Worm (Caenorhabditis elegans) whole organism, late embryonic: ENCODE measurements around the gene Y47D7A.17.

Source experiments
- F13H6.1 ChIP-seq: sonication (generic microtip); optimal IDR thresholded peaks from 2 replicates; lab custom pipeline; 2016; ENCODE audit warnings: missing genetic modification characterization, missing compliant biosample characterization
- K02D7.2 ChIP-seq: sonication (generic microtip); optimal IDR thresholded peaks from 2 replicates; lab custom pipeline; 2017; ENCODE audit warnings: mild to moderate bottlenecking, missing genetic modification characterization, missing compliant biosample characterization
- ama-1 ChIP-seq: fragments of 150-350 bp; optimal IDR thresholded peaks from 2 replicates; lab custom pipeline; 2014
- eyg-1 ChIP-seq: sonication (generic microtip); optimal IDR thresholded peaks from 2 replicates; lab custom pipeline; 2016; ENCODE audit warnings: missing genotype, missing genetic modification characterization, missing compliant biosample characterization
- hlh-15 ChIP-seq: sonication (generic microtip); optimal IDR thresholded peaks from 2 replicates; lab custom pipeline; 2016; ENCODE audit warnings: missing genetic modification characterization, missing compliant biosample characterization
- hlh-30 ChIP-seq: sonication (generic microtip); optimal IDR thresholded peaks from 2 replicates; lab custom pipeline; 2017; ENCODE audit warnings: antibody characterized with exemption, missing genetic modification characterization, missing compliant biosample characterization; ENCODE audit not compliant: insufficient read depth
- nhr-232 ChIP-seq: sonication (generic microtip); optimal IDR thresholded peaks from 2 replicates; lab custom pipeline; 2016; ENCODE audit warnings: missing genetic modification characterization, missing compliant biosample characterization
- pat-9 ChIP-seq: fragments of 200-800 bp; sonication (Bioruptor generic); optimal IDR thresholded peaks from 2 replicates; lab custom pipeline; 2018; ENCODE audit warnings: mild to moderate bottlenecking, missing genetic modification characterization, moderate library complexity, missing compliant biosample characterization
- pha-2 ChIP-seq: sonication (generic microtip); optimal IDR thresholded peaks from 2 replicates; lab custom pipeline; 2017; ENCODE audit warnings: mild to moderate bottlenecking, missing genetic modification characterization, missing compliant biosample characterization
- pqm-1 ChIP-seq: sonication (generic microtip); optimal IDR thresholded peaks from 2 replicates; lab custom pipeline; 2016; ENCODE audit warnings: missing genetic modification characterization, missing compliant biosample characterization
- sox-4 ChIP-seq: sonication (generic microtip); optimal IDR thresholded peaks from 2 replicates; lab custom pipeline; 2017; ENCODE audit warnings: mild to moderate bottlenecking, missing genetic modification characterization, inconsistent platforms, missing compliant biosample characterization
- ttx-3 ChIP-seq: sonication (generic microtip); optimal IDR thresholded peaks from 2 replicates; lab custom pipeline; 2016; ENCODE audit warnings: missing genetic modification reagents, missing genetic modification characterization, missing compliant biosample characterization

- TF ChIP-seq pha-2 (tag; lab: Kevin White, UChicago): no peak
- no peak for TF ChIP-seq K02D7.2 (tag; lab: Kevin White, UChicago)
- no peak for TF ChIP-seq hlh-30 (tag; lab: Kevin White, UChicago)
- no peak for TF ChIP-seq pqm-1 (tag; lab: Kevin White, UChicago)
- no peak for TF ChIP-seq ttx-3
- no peak for TF ChIP-seq ama-1 (lab: Kevin White, UChicago)
- TF ChIP-seq F13H6.1 (tag; lab: Kevin White, UChicago): no peak
- no peak for TF ChIP-seq eyg-1
- TF ChIP-seq pat-9: no peak
- no peak for TF ChIP-seq nhr-232 (tag; lab: Kevin White, UChicago)
- no peak for TF ChIP-seq sox-4 (tag; lab: Kevin White, UChicago)
- TF ChIP-seq hlh-15: no peak
These were observed 36.0 kb upstream of the Y47D7A.17 start for ce11 chrV:4447637-4448036.
